Fruit fly (Drosophila melanogaster): ENCODE results near the gene Rrp1.

Gene Rrp1

dm6 chr2L:3004601-3005000 is 32.3 kb upstream of the Rrp1 start:
- TF ChIP-seq CG9705 (GFP tag; optimal IDR thresholded peaks at IDR 0.05) (no peak), sage (GFP tag; optimal IDR thresholded peaks at IDR 0.05) (no peak), dl (GFP tag; optimal IDR thresholded peaks at IDR 0.05; ENCODE audit: insufficient read depth in 1 of 2, partially characterized antibody in 2 of 2) (no peak), Vsx2 (GFP tag; optimal IDR thresholded peaks at IDR 0.05; ENCODE audit: partially characterized antibody) (no peak), Dfd (GFP tag; optimal IDR thresholded peaks at IDR 0.05) (no peak), Sp1 (GFP tag; optimal IDR thresholded peaks at IDR 0.05) (peak; percentile 36), psq (GFP tag; optimal IDR thresholded peaks at IDR 0.05) (peak; percentile 31), h (GFP tag; optimal IDR thresholded peaks at IDR 0.05) (peak; percentile 37), foxo (GFP tag; optimal IDR thresholded peaks at IDR 0.05) (peak in 1 of 2 experiments; percentile 64), HLH106 (tag; optimal IDR thresholded peaks at IDR 0.05) (peak; percentile 47), N (GFP tag; optimal IDR thresholded peaks at IDR 0.05) (no peak), fru (GFP tag; optimal IDR thresholded peaks at IDR 0.05) (peak; percentile 62), OdsH (GFP tag; optimal IDR thresholded peaks at IDR 0.05) (peak; percentile 2), Hr83 (GFP tag; optimal IDR thresholded peaks at IDR 0.05; ENCODE audit: poor library complexity, severe bottlenecking) (no peak), woc (GFP tag; optimal IDR thresholded peaks at IDR 0.05) (peak; percentile 10), Rel (GFP tag; optimal IDR thresholded peaks at IDR 0.05) (no peak), Rel (tag; optimal IDR thresholded peaks at IDR 0.05) (no peak), Abd-B (GFP tag; optimal IDR thresholded peaks at IDR 0.05) (no peak), br (GFP tag; optimal IDR thresholded peaks at IDR 0.05) (peak; percentile 63), Hnf4 (GFP tag; optimal IDR thresholded peaks at IDR 0.05) (peak; percentile 21), ey (GFP tag; optimal IDR thresholded peaks at IDR 0.05) (peak; percentile 22), rgr (GFP tag; optimal IDR thresholded peaks at IDR 0.05) (peak; percentile 31)

dm6 chr2L:3003399-3003798 is 31.1 kb upstream of the Rrp1 start:
- TF ChIP-seq Rel (GFP tag; optimal IDR thresholded peaks at IDR 0.05): no peak
- TF ChIP-seq Rel (tag; optimal IDR thresholded peaks at IDR 0.05): no peak
- no peak for TF ChIP-seq sv (GFP tag; optimal IDR thresholded peaks at IDR 0.05)
- TF ChIP-seq HLH106 (tag; optimal IDR thresholded peaks at IDR 0.05): no peak
- no peak for TF ChIP-seq brk (GFP tag; optimal IDR thresholded peaks at IDR 0.05)
- no peak for TF ChIP-seq Hnf4 (GFP tag; optimal IDR thresholded peaks at IDR 0.05)
- TF ChIP-seq Jra (GFP tag; optimal IDR thresholded peaks at IDR 0.05): no peak
- TF ChIP-seq GATAd (GFP tag; optimal IDR thresholded peaks at IDR 0.05): no peak
- TF ChIP-seq ey (GFP tag; optimal IDR thresholded peaks at IDR 0.05): no peak
- no peak for TF ChIP-seq Myc (optimal IDR thresholded peaks at IDR 0.05)
- no peak for TF ChIP-seq dsf (GFP tag; optimal IDR thresholded peaks at IDR 0.05; ENCODE audit: borderline replicate concordance)

dm6 chr2L:3001953-3002352 is 29.6 kb upstream of the Rrp1 start:
- TF ChIP-seq Jra (GFP tag; optimal IDR thresholded peaks at IDR 0.05) (no peak), GATAd (GFP tag; optimal IDR thresholded peaks at IDR 0.05) (no peak), brk (GFP tag; optimal IDR thresholded peaks at IDR 0.05) (no peak), Dfd (GFP tag; optimal IDR thresholded peaks at IDR 0.05) (no peak), Myc (optimal IDR thresholded peaks at IDR 0.05) (no peak), Abd-B (GFP tag; optimal IDR thresholded peaks at IDR 0.05) (no peak), lola (GFP tag; optimal IDR thresholded peaks at IDR 0.05) (no peak), h (GFP tag; optimal IDR thresholded peaks at IDR 0.05) (no peak), psq (GFP tag; optimal IDR thresholded peaks at IDR 0.05) (no peak), usp (GFP tag; optimal IDR thresholded peaks at IDR 0.05) (no peak), foxo (GFP tag; optimal IDR thresholded peaks at IDR 0.05) (no peak), dmrt93B (GFP tag; optimal IDR thresholded peaks at IDR 0.05) (no peak), br (GFP tag; optimal IDR thresholded peaks at IDR 0.05) (no peak), ey (GFP tag; optimal IDR thresholded peaks at IDR 0.05) (no peak), Hr83 (GFP tag; optimal IDR thresholded peaks at IDR 0.05; ENCODE audit: poor library complexity, severe bottlenecking) (no peak)

- TF ChIP-seq woc (GFP tag; optimal IDR thresholded peaks at IDR 0.05): no peak
- TF ChIP-seq dl (GFP tag; optimal IDR thresholded peaks at IDR 0.05; ENCODE audit: insufficient read depth in 1 of 2, partially characterized antibody in 2 of 2): no peak
- no peak for TF ChIP-seq dsf (GFP tag; optimal IDR thresholded peaks at IDR 0.05; ENCODE audit: borderline replicate concordance)
- no peak for TF ChIP-seq CrebA (GFP tag; optimal IDR thresholded peaks at IDR 0.05; ENCODE audit: borderline replicate concordance)
- TF ChIP-seq OdsH (GFP tag; optimal IDR thresholded peaks at IDR 0.05): no peak
- no peak for TF ChIP-seq Abd-B (GFP tag; optimal IDR thresholded peaks at IDR 0.05)
- TF ChIP-seq Hr83 (GFP tag; optimal IDR thresholded peaks at IDR 0.05; ENCODE audit: poor library complexity, severe bottlenecking): no peak
Observed at dm6 chr2L:3000517-3000934, 28.2 kb upstream of the Rrp1 start.

Data from whole organism, wandering third instar larva.